Worm (Caenorhabditis elegans) whole organism, L1 larva: ENCODE data around the gene T25B9.12.

Source experiments
- egl-27 ChIP-seq, 2 experiments: fragments of 150-350 bp in 1 of 2; sonication (generic microtip); optimal IDR thresholded peaks; 3 replicates each; lab custom pipeline; 2017 to 2018; ENCODE audit warnings: missing biosample characterization in 2 of 2, missing genetic modification characterization in 2 of 2, missing genetic modification reagents in 2 of 2
- irx-1 ChIP-seq: sonication (generic microtip); optimal IDR thresholded peaks from 2 replicates; lab custom pipeline; 2016; ENCODE audit warnings: missing genetic modification characterization, missing compliant biosample characterization
- lin-13 ChIP-seq: fragments of 150-350 bp; optimal IDR thresholded peaks from 2 replicates; lab custom pipeline; 2014; ENCODE audit warnings: missing biosample characterization, missing genetic modification reagents, missing genetic modification characterization
- mdl-1 ChIP-seq, 2 experiments: fragments of 150-350 bp; optimal IDR thresholded peaks; 2 replicates each; lab custom pipeline; 2014 to 2017; ENCODE audit warnings: missing biosample characterization in 2 of 2, missing genetic modification characterization in 2 of 2, inconsistent platforms in 1 of 2
- nhr-12 ChIP-seq: sonication (generic microtip); optimal IDR thresholded peaks from 2 replicates; lab custom pipeline; 2017; ENCODE audit warnings: missing biosample characterization, missing genetic modification characterization
- nhr-76 ChIP-seq: sonication (generic microtip); optimal IDR thresholded peaks from 2 replicates; lab custom pipeline; 2017; ENCODE audit warnings: missing biosample characterization, missing genetic modification characterization
- nhr-84 ChIP-seq: sonication (generic microtip); optimal IDR thresholded peaks from 2 replicates; lab custom pipeline; 2017; ENCODE audit warnings: missing biosample characterization, missing genetic modification characterization
- snpc-4 ChIP-seq: fragments of 150-350 bp; optimal IDR thresholded peaks from 2 replicates; lab custom pipeline; 2014; ENCODE audit warnings: missing biosample characterization, missing genetic modification characterization
- tbx-2 ChIP-seq: sonication (generic microtip); optimal IDR thresholded peaks from 2 replicates; lab custom pipeline; 2016; ENCODE audit warnings: missing genetic modification characterization, missing compliant biosample characterization
- unc-62 ChIP-seq: fragments of 150-350 bp; optimal IDR thresholded peaks from 2 replicates; lab custom pipeline; 2014; ENCODE audit warnings: missing biosample characterization, missing genetic modification reagents, missing genetic modification characterization
- unc-86 ChIP-seq: sonication (generic microtip); optimal IDR thresholded peaks from 2 replicates; lab custom pipeline; 2016; ENCODE audit warnings: missing genetic modification characterization, missing compliant biosample characterization
- zag-1 ChIP-seq: fragments of 150-350 bp; optimal IDR thresholded peaks from 2 replicates; lab custom pipeline; 2014; ENCODE audit warnings: missing biosample characterization, missing genetic modification characterization
- ztf-11 ChIP-seq, 2 experiments: sonication (generic microtip); optimal IDR thresholded peaks; 2 replicates each; lab custom pipeline; 2016 to 2017; ENCODE audit warnings: missing genetic modification characterization in 2 of 2, missing biosample characterization in 1 of 2, missing compliant biosample characterization in 1 of 2

DNA sequence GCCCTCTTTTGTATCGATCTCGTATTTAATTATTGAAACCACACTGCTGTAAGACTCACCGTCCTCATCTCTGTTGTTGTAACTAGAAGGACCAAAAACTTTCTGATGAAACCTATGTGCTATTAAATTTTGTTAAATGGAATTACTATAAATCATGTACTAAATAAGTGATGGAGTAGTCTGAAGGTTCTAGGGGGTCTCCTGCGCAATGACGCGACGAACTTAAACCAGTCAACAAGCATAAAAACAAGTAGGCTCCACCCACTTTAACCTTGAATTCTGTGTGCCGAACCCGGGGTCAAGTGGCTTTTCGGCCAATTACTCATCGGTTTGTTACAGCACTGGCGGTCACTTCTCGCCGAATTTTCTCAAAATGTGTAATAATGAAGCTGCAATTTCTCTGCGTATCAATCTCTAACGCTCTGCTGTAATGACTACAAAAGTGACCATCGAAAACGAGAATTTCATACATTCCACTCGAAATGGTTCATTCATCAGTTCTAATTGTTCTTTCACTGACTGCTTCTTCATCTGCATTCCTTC is 28.1 kb upstream of the T25B9.12 start, which contains the start of gene grl-21:
- no peak for TF ChIP-seq ztf-11 (tag; optimal IDR thresholded peaks at IDR 0.05; lab: Kevin White, UChicago)
- TF ChIP-seq snpc-4 (tag; lab: Kevin White, UChicago), result no peak
- TF ChIP-seq unc-62 (GFP tag; lab: Kevin White, UChicago), result no peak
- TF ChIP-seq nhr-12 (tag; lab: Kevin White, UChicago), result no peak
- no peak for TF ChIP-seq zag-1 (tag; lab: Kevin White, UChicago)
- no peak for TF ChIP-seq mdl-1 (tag; optimal IDR thresholded peaks at IDR 0.05; lab: Kevin White, UChicago)
- no peak for TF ChIP-seq nhr-84 (tag; lab: Kevin White, UChicago)
- no peak for TF ChIP-seq nhr-76 (tag; lab: Kevin White, UChicago)
- TF ChIP-seq irx-1 (tag; lab: Kevin White, UChicago), result no peak
- no peak for TF ChIP-seq lin-13 (GFP tag; lab: Kevin White, UChicago)
- no peak for TF ChIP-seq egl-27 (tag; optimal IDR thresholded peaks at IDR 0.05; lab: Kevin White, UChicago)
- TF ChIP-seq tbx-2 (tag; lab: Kevin White, UChicago), result no peak
- TF ChIP-seq unc-86 (tag; lab: Kevin White, UChicago), result no peak
